Worm (Caenorhabditis elegans) whole organism, dauer: ENCODE data around the gene T19C9.8.

Experiments used
- unc-62 ChIP-seq: sonication (generic microtip); optimal IDR thresholded peaks from 2 replicates; lab custom pipeline; 2017; ENCODE audit warnings: missing biosample characterization, missing genetic modification reagents, missing genetic modification characterization

Gene T19C9.8

DNA sequence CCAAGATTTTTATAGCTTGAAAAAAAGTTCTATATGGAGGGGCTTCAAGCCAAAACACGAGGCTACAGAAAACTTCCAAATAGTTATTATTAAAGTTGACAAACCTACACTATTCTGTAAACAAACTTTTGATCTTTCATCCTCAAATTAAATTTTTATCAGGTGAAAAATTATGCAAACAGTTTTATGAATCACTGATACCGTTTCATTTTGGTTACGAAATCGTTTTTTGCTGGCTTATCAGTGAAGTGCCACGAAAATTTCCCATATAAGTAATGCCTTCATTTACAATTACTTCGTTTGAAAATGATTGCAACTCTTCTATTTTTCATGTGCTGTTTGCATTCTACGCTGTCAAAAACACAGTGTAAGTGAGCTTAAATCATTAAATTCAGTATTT is at the start of gene T19C9.8:
Gene T19C9.8 (plus strand): TSS at position 299 of the 400 bp plus-strand sequence.
- TF ChIP-seq unc-62 (GFP tag; lab: Kevin White, UChicago) = no peak

- TF ChIP-seq unc-62 (GFP tag; lab: Kevin White, UChicago) = no peak
These were observed 48.5 kb upstream of the T19C9.8 start, which contains the start of gene str-199 for ce11 chrV:17190399-17190798. Gene str-199 (minus strand): TSS chrV:17190499.

- no peak for TF ChIP-seq unc-62 (GFP tag; lab: Kevin White, UChicago)
These were observed 46.7 kb upstream of the T19C9.8 start, which contains the start of gene srz-47 for ce11 chrV:17192238-17192637. Gene srz-47 (minus strand): TSS chrV:17192338.

ce11 chrV:17198926-17199325 is 40.0 kb upstream of the T19C9.8 start, which contains the start of gene srz-96:
Gene srz-96 (plus strand): TSS chrV:17199226.
- no peak for TF ChIP-seq unc-62 (GFP tag; lab: Kevin White, UChicago)

DNA sequence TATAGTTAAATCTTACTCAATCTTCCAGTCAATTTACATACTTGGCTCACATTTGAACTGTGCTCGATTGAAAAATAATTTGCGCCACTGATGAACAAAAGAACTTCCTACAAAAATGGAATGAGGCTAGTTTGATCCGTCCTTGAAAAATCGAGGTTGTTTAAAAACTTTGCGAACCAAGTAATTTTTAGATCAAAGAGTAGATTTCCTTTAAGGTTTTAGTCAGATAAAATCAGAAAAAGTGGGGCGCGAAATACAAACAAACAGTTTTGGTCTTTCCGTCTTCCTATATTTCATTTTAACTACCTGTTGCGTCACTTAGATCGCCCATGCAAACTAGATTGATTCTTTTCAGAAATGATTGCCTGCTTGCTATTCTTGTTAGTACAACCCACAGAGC is 37.0 kb upstream of the T19C9.8 start, which contains the start of gene Y68A4A.10:
Gene Y68A4A.10 (plus strand): TSS at position 301 of the 400 bp plus-strand sequence.
- no peak for TF ChIP-seq unc-62 (GFP tag; lab: Kevin White, UChicago)

DNA sequence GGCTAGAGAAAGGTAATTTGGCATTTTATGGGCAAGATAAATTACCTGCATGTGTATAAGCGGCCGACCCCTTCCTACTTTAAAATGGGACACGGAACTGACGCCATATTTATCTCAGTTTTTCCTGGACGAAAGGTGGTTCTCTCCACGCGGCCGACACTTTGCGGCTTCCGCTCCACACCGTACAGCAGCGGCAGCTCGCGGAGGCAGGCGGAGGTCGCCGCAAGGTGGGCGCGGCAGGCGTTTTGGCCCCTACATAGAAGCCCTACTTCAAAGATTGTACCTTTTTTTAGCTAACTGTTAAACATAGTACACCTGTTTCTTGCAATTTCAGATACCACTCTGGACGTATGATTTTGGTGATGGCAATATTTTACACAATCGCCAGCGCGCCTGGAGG is 32.4 kb upstream of the T19C9.8 start:
- TF ChIP-seq unc-62 (GFP tag; lab: Kevin White, UChicago) = no peak

DNA sequence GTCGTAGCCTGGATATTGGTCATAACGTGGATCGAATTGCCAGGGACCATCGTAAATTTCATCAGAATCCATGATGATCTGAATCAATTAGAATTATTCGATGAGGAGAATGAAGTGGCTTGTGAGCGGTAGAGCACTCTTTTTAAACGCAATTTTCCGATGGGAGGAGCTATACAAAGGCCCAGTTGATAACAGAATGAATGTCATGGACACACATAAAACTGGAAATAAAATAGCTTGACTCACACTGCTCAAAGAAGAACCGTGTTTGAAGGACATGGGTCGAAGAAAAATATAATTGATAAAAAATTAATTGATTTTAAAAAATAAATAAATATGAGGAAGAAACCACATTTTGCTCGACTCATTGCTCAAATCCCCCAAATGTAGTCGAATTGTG is 30.9 kb upstream of the T19C9.8 start, which contains the start of gene Y68A4A.13:
Gene Y68A4A.13 (minus strand): TSS at position 101 of the 400 bp plus-strand sequence.
- no peak for TF ChIP-seq unc-62 (GFP tag; lab: Kevin White, UChicago)

- no peak for TF ChIP-seq unc-62 (GFP tag; lab: Kevin White, UChicago)
These were observed 26.7 kb upstream of the T19C9.8 start, which contains the start of gene srh-236 for ce11 chrV:17211989-17212731. Gene srh-236 (minus strand): TSS chrV:17212039.

DNA sequence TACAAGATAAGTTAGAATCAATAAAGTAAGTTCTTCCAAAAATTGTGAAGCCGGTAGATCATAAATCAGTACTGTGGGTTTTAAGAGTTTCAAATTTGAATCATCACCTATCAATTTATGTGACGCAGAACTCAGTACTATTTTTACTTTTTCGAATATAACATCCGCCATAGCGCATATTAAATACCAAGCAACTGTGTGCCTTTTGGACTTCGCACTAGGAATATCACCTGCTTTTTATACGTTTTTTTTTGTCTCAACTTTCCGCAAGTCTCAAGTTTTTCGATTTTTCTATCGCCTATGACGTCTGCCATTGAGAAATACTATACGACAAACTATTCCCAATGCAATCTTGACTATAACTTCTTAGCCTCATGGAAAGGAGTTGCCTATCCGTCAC is 26.2 kb upstream of the T19C9.8 start, which contains the start of gene srh-113:
Gene srh-113 (plus strand): TSS at position 301 of the 400 bp plus-strand sequence.
- TF ChIP-seq unc-62 (GFP tag; lab: Kevin White, UChicago) = no peak

ce11 chrV:17215602-17216001 is 23.3 kb upstream of the T19C9.8 start:
- no peak for TF ChIP-seq unc-62 (GFP tag; lab: Kevin White, UChicago)

DNA sequence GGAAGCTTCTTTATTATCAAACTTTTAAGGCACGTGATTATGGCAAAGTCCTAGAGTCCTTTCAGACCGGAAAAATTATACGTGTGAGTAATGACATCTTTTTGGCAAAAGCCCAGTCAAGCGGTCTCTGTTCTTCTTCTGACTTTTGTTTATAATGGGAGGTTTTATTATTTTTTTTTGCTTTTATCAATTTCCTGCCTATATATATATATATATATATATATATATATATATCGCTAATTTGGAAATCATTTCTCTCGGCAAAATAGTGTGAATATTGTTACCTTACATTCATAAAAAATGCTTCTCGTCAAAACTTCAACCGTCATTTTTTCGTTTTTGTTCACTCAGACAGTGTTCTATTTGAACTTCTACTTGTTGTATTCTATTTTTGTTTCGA is 21.2 kb upstream of the T19C9.8 start, which contains the start of gene srbc-62:
Gene srbc-62 (plus strand): TSS at position 301 of the 400 bp plus-strand sequence.
- TF ChIP-seq unc-62 (GFP tag; lab: Kevin White, UChicago) = no peak

DNA sequence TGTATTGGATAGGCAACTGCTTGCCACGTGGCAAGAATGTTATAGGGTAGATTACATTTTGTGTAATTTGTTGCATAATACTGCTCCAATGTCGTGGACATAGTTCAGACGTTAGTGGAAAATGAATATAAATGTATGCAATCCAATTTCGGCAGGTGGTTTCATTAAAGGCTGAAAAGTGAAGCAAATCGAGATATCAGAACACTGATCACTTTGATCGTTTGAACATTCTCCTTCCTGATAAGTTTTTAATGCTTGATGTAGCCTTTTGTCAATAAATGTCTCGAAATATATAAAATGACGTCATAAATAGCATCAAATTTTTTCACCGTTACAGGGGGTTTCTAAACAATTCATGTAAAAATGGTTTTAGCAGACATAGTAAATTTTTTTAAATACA is 18.6 kb upstream of the T19C9.8 start, which contains the start of gene srh-109:
Gene srh-109 (minus strand): TSS at position 101 of the 400 bp plus-strand sequence.
- no peak for TF ChIP-seq unc-62 (GFP tag; lab: Kevin White, UChicago)

- no peak for TF ChIP-seq unc-62 (GFP tag; lab: Kevin White, UChicago)
These were observed 15.6 kb upstream of the T19C9.8 start, which contains the start of gene srh-252 for ce11 chrV:17223305-17223704. Gene srh-252 (minus strand): TSS chrV:17223405.

- no peak for TF ChIP-seq unc-62 (GFP tag; lab: Kevin White, UChicago)
These were observed 13.5 kb upstream of the T19C9.8 start, which contains the start of gene scl-25 for ce11 chrV:17225389-17225788. Gene scl-25 (plus strand): TSS chrV:17225689.

ce11 chrV:17226119-17226518 is 12.8 kb upstream of the T19C9.8 start, which contains the start of gene srh-112:
Gene srh-112 (minus strand): TSS chrV:17226219.
- no peak for TF ChIP-seq unc-62 (GFP tag; lab: Kevin White, UChicago)

ce11 chrV:17232403-17232802 is 6.5 kb upstream of the T19C9.8 start:
- TF ChIP-seq unc-62 (GFP tag; lab: Kevin White, UChicago) = no peak
